Worm (Caenorhabditis elegans) whole organism, L3 larva: ENCODE data around the gene F40F8.4.

Experiments used
- R02D3.7 ChIP-seq: fragments of 150-350 bp; optimal IDR thresholded peaks from 2 replicates; lab custom pipeline; 2014; ENCODE audit warnings: missing biosample characterization, missing genetic modification characterization
- aly-2 ChIP-seq: fragments of 150-350 bp; optimal IDR thresholded peaks from 2 replicates; lab custom pipeline; 2014; ENCODE audit warnings: missing biosample characterization, missing genetic modification characterization
- ama-1 ChIP-seq: fragments of 150-350 bp; optimal IDR thresholded peaks from 2 replicates; lab custom pipeline; 2018
- ceh-82 ChIP-seq: fragments of 150-350 bp; optimal IDR thresholded peaks from 2 replicates; lab custom pipeline; 2014; ENCODE audit warnings: missing biosample characterization, missing genetic modification characterization
- daf-12 ChIP-seq: fragments of 150-350 bp; optimal IDR thresholded peaks from 2 replicates; lab custom pipeline; 2014; ENCODE audit warnings: missing biosample characterization, missing genetic modification reagents, missing genetic modification characterization
- egl-27 ChIP-seq: sonication (generic microtip); optimal IDR thresholded peaks from 4 replicates; lab custom pipeline; 2017; ENCODE audit warnings: missing biosample characterization, missing genetic modification reagents, missing genetic modification characterization
- elt-2 ChIP-seq: sonication (generic microtip); optimal IDR thresholded peaks from 2 replicates; lab custom pipeline; 2016; ENCODE audit warnings: missing genetic modification reagents, mild to moderate bottlenecking, missing genetic modification characterization, missing compliant biosample characterization
- elt-3 ChIP-seq, 3 experiments: fragments of 150-350 bp in 1 of 3; sonication (generic microtip) in 2 of 3; optimal IDR thresholded peaks; 2 replicates in 2 of 3; 4 replicates in 1 of 3; lab custom pipeline; 2014 to 2017; ENCODE audit warnings: missing biosample characterization in 3 of 3, missing genetic modification characterization in 3 of 3
- eor-1 ChIP-seq, 2 experiments: fragments of 150-350 bp; optimal IDR thresholded peaks; 2 replicates each; lab custom pipeline; 2014 to 2018; ENCODE audit warnings: missing biosample characterization in 2 of 2, missing genetic modification characterization in 2 of 2
- fkh-10 ChIP-seq: sonication (generic microtip); optimal IDR thresholded peaks from 2 replicates; lab custom pipeline; 2017; ENCODE audit warnings: missing biosample characterization, missing genetic modification reagents, missing genetic modification characterization
- fkh-2 ChIP-seq: fragments of 150-350 bp; optimal IDR thresholded peaks from 2 replicates; lab custom pipeline; 2014; ENCODE audit warnings: missing biosample characterization, missing genetic modification reagents, missing genetic modification characterization
- fos-1 ChIP-seq: fragments of 150-350 bp; optimal IDR thresholded peaks from 2 replicates; lab custom pipeline; 2014; ENCODE audit warnings: missing biosample characterization, missing genetic modification characterization
- hmg-11 ChIP-seq: sonication (generic microtip); optimal IDR thresholded peaks from 2 replicates; lab custom pipeline; 2016; ENCODE audit warnings: missing genetic modification characterization, missing compliant biosample characterization
- jun-1 ChIP-seq: fragments of 150-350 bp; optimal IDR thresholded peaks from 2 replicates; lab custom pipeline; 2014; ENCODE audit warnings: missing biosample characterization, missing genetic modification reagents, missing genetic modification characterization
- lin-15B ChIP-seq: fragments of 150-350 bp; optimal IDR thresholded peaks from 2 replicates; lab custom pipeline; 2014; ENCODE audit warnings: missing biosample characterization, missing genetic modification characterization
- lin-39 ChIP-seq: fragments of 150-350 bp; optimal IDR thresholded peaks from 2 replicates; lab custom pipeline; 2018; ENCODE audit warnings: missing biosample characterization, missing genetic modification reagents, missing genetic modification characterization
- mdl-1 ChIP-seq: fragments of 150-350 bp; optimal IDR thresholded peaks from 2 replicates; lab custom pipeline; 2014; ENCODE audit warnings: missing biosample characterization, missing genetic modification characterization
- mml-1 ChIP-seq: fragments of 150-350 bp; sonication (generic microtip); optimal IDR thresholded peaks from 3 replicates; lab custom pipeline; 2014; ENCODE audit warnings: missing biosample characterization, missing genetic modification characterization
- nfya-1 ChIP-seq: sonication (generic microtip); optimal IDR thresholded peaks from 2 replicates; lab custom pipeline; 2017; ENCODE audit warnings: missing genetic modification characterization, mild to moderate bottlenecking, missing compliant biosample characterization, antibody characterized with exemption, moderate library complexity; ENCODE audit not compliant: insufficient read depth
- nhr-11 ChIP-seq: fragments of 150-350 bp; optimal IDR thresholded peaks from 2 replicates; lab custom pipeline; 2014; ENCODE audit warnings: missing biosample characterization, missing genetic modification characterization
- nhr-12 ChIP-seq: fragments of 150-350 bp; optimal IDR thresholded peaks from 2 replicates; lab custom pipeline; 2014; ENCODE audit warnings: missing biosample characterization, missing genetic modification characterization
- nhr-23 ChIP-seq: fragments of 150-350 bp; optimal IDR thresholded peaks from 2 replicates; lab custom pipeline; 2014; ENCODE audit warnings: missing biosample characterization, missing genetic modification reagents, missing genetic modification characterization
- nhr-237 ChIP-seq: fragments of 150-350 bp; optimal IDR thresholded peaks from 2 replicates; lab custom pipeline; 2014; ENCODE audit warnings: missing biosample characterization, missing genetic modification characterization
- nhr-28 ChIP-seq: fragments of 150-350 bp; optimal IDR thresholded peaks from 2 replicates; lab custom pipeline; 2014; ENCODE audit warnings: missing biosample characterization, missing genetic modification characterization
- nhr-43 ChIP-seq: sonication (generic microtip); optimal IDR thresholded peaks from 2 replicates; lab custom pipeline; 2016; ENCODE audit warnings: mild to moderate bottlenecking, missing genetic modification characterization, missing compliant biosample characterization; ENCODE audit not compliant: poor library complexity, severe bottlenecking
- nhr-67 ChIP-seq: fragments of 150-350 bp; optimal IDR thresholded peaks from 2 replicates; lab custom pipeline; 2014; ENCODE audit warnings: missing biosample characterization, missing genetic modification characterization
- nhr-77 ChIP-seq: fragments of 150-350 bp; optimal IDR thresholded peaks from 2 replicates; lab custom pipeline; 2014; ENCODE audit warnings: missing biosample characterization, missing genetic modification characterization
- pha-4 ChIP-seq: fragments of 150-350 bp; optimal IDR thresholded peaks from 2 replicates; lab custom pipeline; 2014; ENCODE audit warnings: missing biosample characterization, missing genetic modification reagents, missing genetic modification characterization
- pqm-1 ChIP-seq: fragments of 150-350 bp; optimal IDR thresholded peaks from 2 replicates; lab custom pipeline; 2017; ENCODE audit warnings: missing biosample characterization, missing genetic modification characterization, inconsistent platforms
- sea-2 ChIP-seq: fragments of 150-350 bp; sonication (generic microtip); optimal IDR thresholded peaks from 4 replicates; lab custom pipeline; 2014; ENCODE audit warnings: missing biosample characterization, missing genetic modification reagents, missing genetic modification characterization
- tbx-2 ChIP-seq: sonication (generic microtip); optimal IDR thresholded peaks from 2 replicates; lab custom pipeline; 2016; ENCODE audit warnings: mild to moderate bottlenecking, missing genetic modification characterization, missing compliant biosample characterization
- zag-1 ChIP-seq: fragments of 150-350 bp; optimal IDR thresholded peaks from 2 replicates; lab custom pipeline; 2014; ENCODE audit warnings: missing biosample characterization, missing genetic modification characterization
- ztf-4 ChIP-seq: fragments of 150-350 bp; optimal IDR thresholded peaks from 2 replicates; lab custom pipeline; 2014; ENCODE audit warnings: missing biosample characterization, missing genetic modification characterization

The F40F8.4 gene

ce11 chrII:11184757-11185341 is 44.8 kb upstream of the F40F8.4 start, which contains the start of gene lir-3 (continued):
- no peak for TF ChIP-seq nhr-67
- no peak for TF ChIP-seq fkh-2 (tag; lab: Kevin White, UChicago)
- TF ChIP-seq fkh-10 (GFP tag; lab: Kevin White, UChicago): no peak
- TF ChIP-seq hmg-11 (tag; lab: Kevin White, UChicago): peak; percentile 80
- no peak for TF ChIP-seq aly-2 (tag; lab: Kevin White, UChicago)
- TF ChIP-seq mml-1 (tag; lab: Kevin White, UChicago): no peak

- TF ChIP-seq mdl-1 (tag; lab: Kevin White, UChicago) (no peak), nfya-1 (tag; lab: Kevin White, UChicago) (peak; percentile 30), pqm-1 (peak; percentile 73), nhr-43 (tag; lab: Kevin White, UChicago) (peak; percentile 46), elt-2 (tag; lab: Kevin White, UChicago) (peak; percentile 61)
- TF ChIP-seq, all 47 proteins: peak for 4
These were observed 41.2 kb upstream of the F40F8.4 start, which contains the start of gene bigr-1 for ce11 chrII:11181250-11181704. Gene bigr-1, plus strand, starts transcription at chrII:11181654.

ce11 chrII:11178737-11179136 is 38.7 kb upstream of the F40F8.4 start:
- TF ChIP-seq mdl-1 (tag; lab: Kevin White, UChicago) (no peak), nhr-12 (no peak), sea-2 (GFP tag; lab: Kevin White, UChicago) (no peak), nhr-237 (tag; lab: Kevin White, UChicago) (no peak)

ce11 chrII:11177376-11177775 is 37.3 kb upstream of the F40F8.4 start, which contains the start of gene F37H8.6:
Gene F37H8.6, minus strand, starts transcription at chrII:11177476.
- no peak for TF ChIP-seq fkh-10 (GFP tag; lab: Kevin White, UChicago)
- no peak for TF ChIP-seq egl-27
- TF ChIP-seq lin-15B (tag; lab: Kevin White, UChicago): no peak
- TF ChIP-seq nhr-237 (tag; lab: Kevin White, UChicago): no peak
- no peak for TF ChIP-seq tbx-2 (tag; lab: Kevin White, UChicago)
- no peak for TF ChIP-seq nhr-23 (tag; lab: Kevin White, UChicago)
- no peak for TF ChIP-seq fos-1 (tag; lab: Kevin White, UChicago)
- no peak for TF ChIP-seq hmg-11 (tag; lab: Kevin White, UChicago)
- TF ChIP-seq nhr-67: no peak
- no peak for TF ChIP-seq nhr-77
- no peak for TF ChIP-seq pha-4 (tag; lab: Kevin White, UChicago)

ce11 chrII:11176441-11176840 is 36.4 kb upstream of the F40F8.4 start:
- TF ChIP-seq lin-15B (tag; lab: Kevin White, UChicago) (peak; percentile 11), elt-3 (tag; optimal IDR thresholded peaks at IDR 0.05; lab: Kevin White, UChicago) (no peak), nfya-1 (tag; lab: Kevin White, UChicago) (peak; percentile 7)

- TF ChIP-seq daf-12 (tag; lab: Kevin White, UChicago): no peak
- TF ChIP-seq eor-1 (tag; optimal IDR thresholded peaks at IDR 0.05; lab: Kevin White, UChicago): no peak
- no peak for TF ChIP-seq ztf-4 (tag; lab: Kevin White, UChicago)
- no peak for TF ChIP-seq pqm-1
- no peak for TF ChIP-seq lin-39 (tag; lab: Kevin White, UChicago)
- no peak for TF ChIP-seq R02D3.7 (tag; lab: Kevin White, UChicago)
- TF ChIP-seq nhr-237 (tag; lab: Kevin White, UChicago): no peak
- no peak for TF ChIP-seq ceh-82 (tag; lab: Kevin White, UChicago)
- TF ChIP-seq ama-1 (lab: Kevin White, UChicago): no peak
- TF ChIP-seq nhr-23 (tag; lab: Kevin White, UChicago): no peak
- no peak for TF ChIP-seq nhr-77
- no peak for TF ChIP-seq zag-1
- no peak for TF ChIP-seq nhr-28 (tag; lab: Kevin White, UChicago)
- TF ChIP-seq nhr-11 (tag; lab: Kevin White, UChicago): no peak
- no peak for TF ChIP-seq jun-1 (tag; lab: Kevin White, UChicago)
These were observed 35.3 kb upstream of the F40F8.4 start for ce11 chrII:11175347-11175746.
